Worm (Caenorhabditis elegans) whole organism, mixed stage, embryonic: ENCODE results near the gene lsd-1.
"Not testable (repeated sequence)": the region's sequence is repeated elsewhere in the genome, so short reads cannot be mapped to it uniquely, and the experiment has no call there.

Experiments
- M03D4.4 ChIP-seq: sonication (generic microtip); optimal IDR thresholded peaks from 2 replicates; lab custom pipeline; 2017; ENCODE audit warnings: mild to moderate bottlenecking, missing genetic modification characterization, missing compliant biosample characterization
- bed-3 ChIP-seq: fragments of 200-800 bp; sonication (Bioruptor generic); optimal IDR thresholded peaks from 3 replicates; lab custom pipeline; 2018; ENCODE audit warnings: mild to moderate bottlenecking, missing genetic modification characterization, moderate library complexity, missing compliant biosample characterization
- blmp-1 ChIP-seq: fragments of 150-350 bp; optimal IDR thresholded peaks from 2 replicates; lab custom pipeline; 2014; ENCODE audit warnings: missing biosample characterization, missing genetic modification characterization
- ceh-39 ChIP-seq: fragments of 150-350 bp; optimal IDR thresholded peaks from 2 replicates; lab custom pipeline; 2014; ENCODE audit warnings: missing biosample characterization, missing genetic modification characterization
- ceh-43 ChIP-seq: fragments of 200-800 bp; sonication (Bioruptor generic); optimal IDR thresholded peaks from 2 replicates; lab custom pipeline; 2018; ENCODE audit warnings: mild to moderate bottlenecking, missing genetic modification characterization, moderate library complexity, missing compliant biosample characterization
- ceh-83 ChIP-seq: fragments of 200-800 bp; sonication (Bioruptor generic); optimal IDR thresholded peaks from 2 replicates; lab custom pipeline; 2018; ENCODE audit warnings: mild to moderate bottlenecking, missing genetic modification characterization, missing compliant biosample characterization
- ces-1 ChIP-seq: fragments of 150-350 bp; optimal IDR thresholded peaks from 2 replicates; lab custom pipeline; 2014; ENCODE audit warnings: missing biosample characterization, missing genetic modification reagents, missing genetic modification characterization
- cnd-1 ChIP-seq: fragments of 200-800 bp; sonication (Bioruptor generic); optimal IDR thresholded peaks from 2 replicates; lab custom pipeline; 2018; ENCODE audit warnings: mild to moderate bottlenecking, missing genetic modification characterization, missing compliant biosample characterization
- drap-1 ChIP-seq: fragments of 200-800 bp; sonication (Bioruptor generic); optimal IDR thresholded peaks from 3 replicates; lab custom pipeline; 2018; ENCODE audit warnings: mild to moderate bottlenecking, missing genetic modification characterization, missing compliant biosample characterization
- elt-1 ChIP-seq: sonication (generic microtip); optimal IDR thresholded peaks from 2 replicates; lab custom pipeline; 2017; ENCODE audit warnings: missing genetic modification characterization, mild to moderate bottlenecking, missing compliant biosample characterization, antibody characterized with exemption, moderate library complexity, borderline replicate concordance; ENCODE audit not compliant: insufficient read depth
- elt-3 ChIP-seq: fragments of 150-350 bp; optimal IDR thresholded peaks from 2 replicates; lab custom pipeline; 2014; ENCODE audit warnings: missing biosample characterization, missing genetic modification characterization
- flh-1 ChIP-seq: fragments of 200-800 bp; sonication (Bioruptor generic); optimal IDR thresholded peaks from 2 replicates; lab custom pipeline; 2018; ENCODE audit warnings: mild to moderate bottlenecking, missing genetic modification characterization, moderate library complexity, missing compliant biosample characterization
- ham-2 ChIP-seq: fragments of 200-800 bp; sonication (Bioruptor generic); optimal IDR thresholded peaks from 2 replicates; lab custom pipeline; 2018; ENCODE audit warnings: mild to moderate bottlenecking, missing genetic modification characterization, missing compliant biosample characterization
- hlh-1 ChIP-seq: fragments of 150-350 bp; optimal IDR thresholded peaks from 2 replicates; lab custom pipeline; 2014; ENCODE audit warnings: missing biosample characterization, missing genetic modification reagents, missing genetic modification characterization
- lin-32 ChIP-seq: fragments of 200-800 bp; sonication (Bioruptor generic); optimal IDR thresholded peaks from 2 replicates; lab custom pipeline; 2018; ENCODE audit warnings: mild to moderate bottlenecking, missing genetic modification characterization, missing compliant biosample characterization
- lsy-2 ChIP-seq: fragments of 150-350 bp; optimal IDR thresholded peaks from 2 replicates; lab custom pipeline; 2014; ENCODE audit warnings: missing biosample characterization, missing genetic modification characterization
- mab-5 ChIP-seq: fragments of 150-350 bp; optimal IDR thresholded peaks from 2 replicates; lab custom pipeline; 2014; ENCODE audit warnings: missing biosample characterization, missing genetic modification characterization
- mep-1 ChIP-seq: fragments of 150-350 bp; optimal IDR thresholded peaks from 2 replicates; lab custom pipeline; 2017; ENCODE audit warnings: missing biosample characterization, missing genetic modification reagents, missing genetic modification characterization, inconsistent platforms
- mls-2 ChIP-seq: sonication (generic microtip); optimal IDR thresholded peaks from 2 replicates; lab custom pipeline; 2016; ENCODE audit warnings: mild to moderate bottlenecking, missing genetic modification characterization, moderate library complexity, missing compliant biosample characterization
- nhr-12 ChIP-seq: fragments of 150-350 bp; optimal IDR thresholded peaks from 2 replicates; lab custom pipeline; 2014; ENCODE audit warnings: missing biosample characterization, missing genetic modification characterization
- nhr-2 ChIP-seq: fragments of 150-350 bp; optimal IDR thresholded peaks from 2 replicates; lab custom pipeline; 2014; ENCODE audit warnings: missing biosample characterization, missing genetic modification characterization
- nhr-237 ChIP-seq: fragments of 150-350 bp; optimal IDR thresholded peaks from 2 replicates; lab custom pipeline; 2014; ENCODE audit warnings: missing biosample characterization, missing genetic modification characterization
- nhr-28 ChIP-seq: fragments of 150-350 bp; optimal IDR thresholded peaks from 2 replicates; lab custom pipeline; 2014; ENCODE audit warnings: missing biosample characterization, missing genetic modification characterization
- nhr-76 ChIP-seq: sonication (generic microtip); optimal IDR thresholded peaks from 2 replicates; lab custom pipeline; 2017; ENCODE audit warnings: missing biosample characterization, missing genetic modification characterization
- pha-4 ChIP-seq: fragments of 150-350 bp; optimal IDR thresholded peaks from 2 replicates; lab custom pipeline; 2018; ENCODE audit warnings: missing biosample characterization, missing genetic modification reagents, missing genetic modification characterization
- sem-2 ChIP-seq: fragments of 200-800 bp; sonication (Bioruptor generic); optimal IDR thresholded peaks from 2 replicates; lab custom pipeline; 2018; ENCODE audit warnings: mild to moderate bottlenecking, missing genetic modification characterization, missing compliant biosample characterization
- snpc-4 ChIP-seq: fragments of 150-350 bp; optimal IDR thresholded peaks from 2 replicates; lab custom pipeline; 2014; ENCODE audit warnings: missing biosample characterization, missing genetic modification characterization
- sptf-1 ChIP-seq: sonication (generic microtip); optimal IDR thresholded peaks from 2 replicates; lab custom pipeline; 2017; ENCODE audit warnings: mild to moderate bottlenecking, missing genetic modification characterization, moderate library complexity, missing compliant biosample characterization
- tbx-8 ChIP-seq: fragments of 200-800 bp; sonication (Bioruptor generic); optimal IDR thresholded peaks from 2 replicates; lab custom pipeline; 2018; ENCODE audit warnings: mild to moderate bottlenecking, missing genetic modification characterization, moderate library complexity, missing compliant biosample characterization
- unc-120 ChIP-seq: sonication (generic microtip); optimal IDR thresholded peaks from 2 replicates; lab custom pipeline; 2017; ENCODE audit warnings: missing genetic modification characterization, missing compliant biosample characterization; ENCODE audit not compliant: poor library complexity, severe bottlenecking
- unc-62 ChIP-seq: fragments of 150-350 bp; optimal IDR thresholded peaks from 2 replicates; lab custom pipeline; 2014; ENCODE audit warnings: missing biosample characterization, missing genetic modification reagents, missing genetic modification characterization
- ztf-11 ChIP-seq: fragments of 150-350 bp; optimal IDR thresholded peaks from 2 replicates; lab custom pipeline; 2014; ENCODE audit warnings: missing biosample characterization, missing genetic modification characterization

Gene lsd-1

ce11 chrX:11961103-11961502 is 12.5 kb downstream of the lsd-1 start, which contains the start of gene C49F5.13:
TSS of gene C49F5.13 (plus strand) at chrX:11961403.
- TF ChIP-seq tbx-8 (GFP tag; lab: Kevin White, UChicago); lin-32 (GFP tag; lab: Kevin White, UChicago); snpc-4 (tag; lab: Kevin White, UChicago): not testable (repeated sequence)

- no peak for TF ChIP-seq unc-120 (tag; lab: Kevin White, UChicago)
- TF ChIP-seq hlh-1, result no peak
- no peak for TF ChIP-seq pha-4 (tag; lab: Kevin White, UChicago)
- no peak for TF ChIP-seq nhr-76
- TF ChIP-seq elt-3, result no peak
- TF ChIP-seq blmp-1 (tag; lab: Kevin White, UChicago), result no peak
- TF ChIP-seq mep-1 (tag; lab: Kevin White, UChicago), result no peak
- TF ChIP-seq flh-1 (GFP tag; lab: Kevin White, UChicago), result no peak
- no peak for TF ChIP-seq ceh-43
- no peak for TF ChIP-seq nhr-12 (tag; lab: Kevin White, UChicago)
- no peak for TF ChIP-seq snpc-4 (tag; lab: Kevin White, UChicago)
- TF ChIP-seq ham-2 (GFP tag; lab: Kevin White, UChicago), result no peak
- TF ChIP-seq drap-1 (GFP tag; lab: Kevin White, UChicago), result no peak
- TF ChIP-seq bed-3 (GFP tag; lab: Kevin White, UChicago), result no peak
- no peak for TF ChIP-seq ztf-11 (tag; lab: Kevin White, UChicago)
- no peak for TF ChIP-seq unc-62 (GFP tag; lab: Kevin White, UChicago)
- no peak for TF ChIP-seq ceh-83 (GFP tag; lab: Kevin White, UChicago)
- no peak for TF ChIP-seq mab-5
- TF ChIP-seq cnd-1 (tag; lab: Kevin White, UChicago), result no peak
- TF ChIP-seq lsy-2 (tag; lab: Kevin White, UChicago), result no peak
Observed at ce11 chrX:11962050-11962788, 13.6 kb downstream of the lsd-1 start.

- TF ChIP-seq elt-1 (tag; lab: Kevin White, UChicago), result peak; percentile 91
- peak; percentile 21 for TF ChIP-seq unc-62 (GFP tag; lab: Kevin White, UChicago)
- no peak for TF ChIP-seq drap-1 (GFP tag; lab: Kevin White, UChicago)
Observed at ce11 chrX:11963659-11964058, 15.0 kb downstream of the lsd-1 start.

- no peak for TF ChIP-seq blmp-1 (tag; lab: Kevin White, UChicago)
- TF ChIP-seq tbx-8 (GFP tag; lab: Kevin White, UChicago), result no peak
- TF ChIP-seq bed-3 (GFP tag; lab: Kevin White, UChicago), result no peak
- no peak for TF ChIP-seq unc-62 (GFP tag; lab: Kevin White, UChicago)
- TF ChIP-seq ceh-83 (GFP tag; lab: Kevin White, UChicago), result no peak
- TF ChIP-seq elt-1 (tag; lab: Kevin White, UChicago), result no peak
- no peak for TF ChIP-seq drap-1 (GFP tag; lab: Kevin White, UChicago)
- no peak for TF ChIP-seq ces-1 (GFP tag; lab: Kevin White, UChicago)
- no peak for TF ChIP-seq nhr-237
- no peak for TF ChIP-seq sptf-1
- TF ChIP-seq nhr-28 (tag; lab: Kevin White, UChicago), result no peak
- TF ChIP-seq sem-2 (GFP tag; lab: Kevin White, UChicago), result no peak
- TF ChIP-seq hlh-1, result no peak
- no peak for TF ChIP-seq mls-2 (tag; lab: Kevin White, UChicago)
- TF ChIP-seq mep-1 (tag; lab: Kevin White, UChicago), result no peak
- no peak for TF ChIP-seq ham-2 (GFP tag; lab: Kevin White, UChicago)
- no peak for TF ChIP-seq nhr-76
Observed at ce11 chrX:11964555-11964954, 15.9 kb downstream of the lsd-1 start.

ce11 chrX:11965163-11965562 is 16.5 kb downstream of the lsd-1 start:
- TF ChIP-seq ztf-11 (tag; lab: Kevin White, UChicago) (no peak), unc-62 (GFP tag; lab: Kevin White, UChicago) (no peak), ceh-39 (tag; lab: Kevin White, UChicago) (no peak), nhr-2 (no peak), flh-1 (GFP tag; lab: Kevin White, UChicago) (no peak), mls-2 (tag; lab: Kevin White, UChicago) (no peak), M03D4.4 (tag; lab: Kevin White, UChicago) (no peak), bed-3 (GFP tag; lab: Kevin White, UChicago) (no peak), nhr-237 (no peak)
- TF ChIP-seq, all 35 proteins: peak for 0
